Fruit fly (Drosophila melanogaster) whole organism: ENCODE results near the gene CG6961.

ENCODE experiments used
- CG8478 ChIP-seq: fragments of >200 bp; optimal IDR thresholded peaks from 2 replicates; lab custom pipeline; 2018; ENCODE audit warnings: inconsistent platforms
- Dll ChIP-seq: fragments of >200 bp; optimal IDR thresholded peaks from 2 replicates; lab custom pipeline; 2017
- pan ChIP-seq: fragments of >200 bp; optimal IDR thresholded peaks from 2 replicates; lab custom pipeline; 2017
- psq ChIP-seq: fragments of >200 bp; optimal IDR thresholded peaks from 2 replicates; lab custom pipeline; 2017
- usp ChIP-seq: fragments of >200 bp; optimal IDR thresholded peaks from 2 replicates; lab custom pipeline; 2017; ENCODE audit warnings: missing biosample characterization, missing genetic modification characterization, mixed read lengths

DNA sequence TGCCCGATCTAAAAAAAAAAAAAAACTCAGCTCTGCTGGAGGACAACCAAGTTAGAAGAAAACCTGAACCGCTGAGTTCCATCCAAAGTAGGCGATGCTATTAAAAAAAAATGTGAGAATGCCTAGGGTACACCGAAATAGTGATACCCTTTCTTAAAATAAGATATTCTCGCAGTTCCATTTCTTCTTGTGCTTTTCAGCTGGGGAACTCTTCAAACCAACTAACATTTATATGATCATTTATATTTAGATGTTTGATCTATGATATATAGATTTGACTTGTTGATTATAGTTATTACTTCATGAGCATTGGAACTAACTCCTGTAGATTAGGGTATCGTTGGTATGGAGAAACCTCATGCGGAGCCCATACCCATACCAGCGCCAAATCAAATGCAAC lies 12.2 kb upstream of the CG6961 start:
- no peak for TF ChIP-seq CG8478 (lab: Kevin White, UChicago)
- TF ChIP-seq usp (GFP tag; lab: Kevin White, UChicago), result no peak
- no peak for TF ChIP-seq psq (lab: Kevin White, UChicago)
- no peak for TF ChIP-seq pan (lab: Kevin White, UChicago)
- no peak for TF ChIP-seq Dll (lab: Kevin White, UChicago)
